Worm (Caenorhabditis elegans) whole organism, young adult: Measurements from ENCODE around the gene irk-1.

ENCODE experiments used
- B0261.1 ChIP-seq: sonication (generic microtip); optimal IDR thresholded peaks from 2 replicates; lab custom pipeline; 2016; ENCODE audit warnings: mild to moderate bottlenecking, missing genetic modification characterization, moderate library complexity, missing compliant biosample characterization
- C06A6.2 ChIP-seq: fragments of 200-800 bp; sonication (Bioruptor generic); conservative IDR thresholded peaks from 2 replicates; pipeline ENCODE4 v1.3.6; 2022; ENCODE audit warnings: missing genetic modification characterization, missing compliant biosample characterization
- C17E4.6 ChIP-seq: fragments of 200-800 bp; sonication (Bioruptor generic); IDR thresholded peaks from 2 replicates; pipeline ENCODE4 v1.3.6; 2022; ENCODE audit warnings: missing genetic modification reagents, missing genetic modification characterization, missing compliant biosample characterization
- D2030.7 ChIP-seq: fragments of 200-800 bp; sonication (Bioruptor generic); IDR thresholded peaks from 2 replicates; pipeline ENCODE4 v1.3.6; 2022; ENCODE audit warnings: missing genetic modification reagents, missing genetic modification characterization, missing compliant biosample characterization
- F23B12.7 ChIP-seq: sonication (generic microtip); optimal IDR thresholded peaks from 2 replicates; lab custom pipeline; 2017; ENCODE audit warnings: missing genetic modification characterization, mild to moderate bottlenecking, missing compliant biosample characterization, antibody characterized with exemption, moderate library complexity; ENCODE audit not compliant: insufficient read depth
- F39B2.1 ChIP-seq: fragments of 200-800 bp; sonication (Bioruptor generic); IDR thresholded peaks from 2 replicates; pipeline ENCODE4 v1.3.6; 2022; ENCODE audit warnings: missing genetic modification reagents, missing genetic modification characterization, missing compliant biosample characterization
- F49E8.2 ChIP-seq: sonication (generic microtip); optimal IDR thresholded peaks from 3 replicates; lab custom pipeline; 2017; ENCODE audit warnings: missing genetic modification characterization, mild to moderate bottlenecking, missing compliant biosample characterization, antibody characterized with exemption, moderate library complexity; ENCODE audit not compliant: insufficient read depth
- F55B11.4 ChIP-seq: sonication (generic microtip); optimal IDR thresholded peaks from 2 replicates; lab custom pipeline; 2016; ENCODE audit warnings: missing compliant biosample characterization, missing genetic modification characterization, borderline replicate concordance; ENCODE audit not compliant: insufficient read depth
- K11D2.4 ChIP-seq: fragments of 200-800 bp; sonication (Bioruptor generic); IDR thresholded peaks from 2 replicates; pipeline ENCODE4 v1.3.6; 2022; ENCODE audit warnings: missing genetic modification reagents, missing genetic modification characterization, missing compliant biosample characterization
- K12H6.12 ChIP-seq: fragments of 200-800 bp; sonication (Bioruptor generic); optimal IDR thresholded peaks from 2 replicates; lab custom pipeline; 2018; ENCODE audit warnings: mild to moderate bottlenecking, missing genetic modification characterization, missing compliant biosample characterization
- T26A5.8 ChIP-seq: sonication (generic microtip); optimal IDR thresholded peaks from 2 replicates; lab custom pipeline; 2016; ENCODE audit warnings: missing genetic modification characterization, missing compliant biosample characterization
- Y79H2A.3 ChIP-seq: fragments of 200-800 bp; sonication (Bioruptor generic); conservative IDR thresholded peaks from 2 replicates; pipeline ENCODE4 v1.3.6; 2022; ENCODE audit warnings: missing genetic modification reagents, missing genetic modification characterization, missing compliant biosample characterization
- Y95B8A.8 ChIP-seq: fragments of 200-800 bp; sonication (Bioruptor generic); IDR thresholded peaks from 2 replicates; pipeline ENCODE4 v1.3.6; 2022; ENCODE audit warnings: missing genetic modification reagents, missing genetic modification characterization, missing compliant biosample characterization
- atf-7 ChIP-seq: sonication (generic microtip); optimal IDR thresholded peaks from 2 replicates; lab custom pipeline; 2017; ENCODE audit warnings: mild to moderate bottlenecking, missing genetic modification characterization, missing compliant biosample characterization
- cebp-2 ChIP-seq: fragments of 200-800 bp; sonication (Bioruptor generic); IDR thresholded peaks from 2 replicates; pipeline ENCODE4 v1.3.6; 2022; ENCODE audit warnings: missing genetic modification characterization, missing compliant biosample characterization
- ceh-40 ChIP-seq: fragments of 200-800 bp; sonication (Bioruptor generic); IDR thresholded peaks from 2 replicates; pipeline ENCODE4 v1.3.6; 2022; ENCODE audit warnings: missing genetic modification characterization, missing compliant biosample characterization
- ceh-58 ChIP-seq: fragments of 200-800 bp; sonication (Bioruptor generic); IDR thresholded peaks from 2 replicates; pipeline ENCODE4 v1.3.6; 2022; ENCODE audit warnings: missing genetic modification characterization, missing compliant biosample characterization
- ceh-79 ChIP-seq: sonication (generic microtip); optimal IDR thresholded peaks from 2 replicates; lab custom pipeline; 2017; ENCODE audit warnings: mild to moderate bottlenecking, missing genetic modification characterization, missing compliant biosample characterization
- chd-7 ChIP-seq: sonication (generic microtip); optimal IDR thresholded peaks from 2 replicates; lab custom pipeline; 2016; ENCODE audit warnings: mild to moderate bottlenecking, missing genetic modification characterization, moderate library complexity, missing compliant biosample characterization
- dpff-1 ChIP-seq: sonication (generic microtip); optimal IDR thresholded peaks from 2 replicates; lab custom pipeline; 2017; ENCODE audit warnings: mild to moderate bottlenecking, missing genetic modification characterization, missing compliant biosample characterization
- efl-1 ChIP-seq: fragments of 150-350 bp; optimal IDR thresholded peaks from 2 replicates; lab custom pipeline; 2014; ENCODE audit warnings: missing biosample characterization, missing genetic modification reagents, missing genetic modification characterization
- egrh-3 ChIP-seq: fragments of 200-800 bp; sonication (Bioruptor generic); IDR thresholded peaks from 2 replicates; pipeline ENCODE4 v1.3.6; 2022; ENCODE audit warnings: missing genetic modification reagents, missing genetic modification characterization, missing compliant biosample characterization
- ets-4 ChIP-seq: fragments of 200-800 bp; sonication (Bioruptor generic); optimal IDR thresholded peaks from 2 replicates; lab custom pipeline; 2018; ENCODE audit warnings: mild to moderate bottlenecking, missing genetic modification characterization, missing compliant biosample characterization
- fkh-3 ChIP-seq: sonication (generic microtip); optimal IDR thresholded peaks from 2 replicates; lab custom pipeline; 2016; ENCODE audit warnings: mild to moderate bottlenecking, missing genetic modification characterization, missing compliant biosample characterization
- hlh-12 ChIP-seq: sonication (generic microtip); optimal IDR thresholded peaks from 2 replicates; lab custom pipeline; 2016; ENCODE audit warnings: missing genetic modification characterization, missing compliant biosample characterization
- hmg-20 ChIP-seq: fragments of 200-800 bp; sonication (Bioruptor generic); IDR thresholded peaks from 2 replicates; pipeline ENCODE4 v1.3.6; 2022; ENCODE audit warnings: missing genetic modification reagents, missing genetic modification characterization, missing compliant biosample characterization
- let-526 ChIP-seq: fragments of 200-800 bp; sonication (Bioruptor generic); IDR thresholded peaks from 2 replicates; pipeline ENCODE4 v1.3.6; 2022; ENCODE audit warnings: missing genetic modification reagents, missing genetic modification characterization, missing compliant biosample characterization
- let-607 ChIP-seq, 2 experiments: fragments of 200-800 bp in 1 of 2; sonication (Bioruptor generic) in 1 of 2; sonication (generic microtip) in 1 of 2; optimal IDR thresholded peaks; 2 replicates each; lab custom pipeline; 2016 to 2018; ENCODE audit warnings: mild to moderate bottlenecking in 2 of 2, missing compliant biosample characterization in 2 of 2, missing genetic modification characterization in 2 of 2, moderate library complexity in 2 of 2, missing genotype in 1 of 2
- lsy-27 ChIP-seq: sonication (generic microtip); optimal IDR thresholded peaks from 2 replicates; lab custom pipeline; 2017; ENCODE audit warnings: missing genetic modification characterization, mild to moderate bottlenecking, missing compliant biosample characterization, antibody characterized with exemption, missing genotype, borderline replicate concordance; ENCODE audit not compliant: insufficient read depth
- madf-3 ChIP-seq: fragments of 200-800 bp; sonication (Bioruptor generic); IDR thresholded peaks from 2 replicates; pipeline ENCODE4 v1.3.6; 2022; ENCODE audit warnings: missing genetic modification reagents, missing genetic modification characterization, missing compliant biosample characterization
- madf-6 ChIP-seq: fragments of 200-800 bp; sonication (Bioruptor generic); IDR thresholded peaks from 2 replicates; pipeline ENCODE4 v1.3.6; 2022; ENCODE audit warnings: missing genetic modification reagents, missing genetic modification characterization, missing compliant biosample characterization
- madf-8 ChIP-seq: fragments of 200-800 bp; sonication (Bioruptor generic); conservative IDR thresholded peaks from 2 replicates; pipeline ENCODE4 v1.3.6; 2022; ENCODE audit warnings: missing genetic modification reagents, missing genetic modification characterization, missing compliant biosample characterization
- mcd-1 ChIP-seq: fragments of 200-800 bp; sonication (Bioruptor generic); IDR thresholded peaks from 2 replicates; pipeline ENCODE4 v1.3.6; 2022; ENCODE audit warnings: missing genetic modification reagents, missing genetic modification characterization, missing compliant biosample characterization
- nfyb-1 ChIP-seq: fragments of 200-800 bp; sonication (Bioruptor generic); IDR thresholded peaks from 2 replicates; pipeline ENCODE4 v1.3.6; 2022; ENCODE audit warnings: missing genetic modification reagents, missing genetic modification characterization, missing compliant biosample characterization
- nhr-120 ChIP-seq: fragments of 200-800 bp; sonication (Bioruptor generic); IDR thresholded peaks from 2 replicates; pipeline ENCODE4 v1.3.6; 2022; ENCODE audit warnings: missing genetic modification characterization, missing compliant biosample characterization
- nhr-90 ChIP-seq: sonication (generic microtip); optimal IDR thresholded peaks from 2 replicates; lab custom pipeline; 2016; ENCODE audit warnings: missing genotype, mild to moderate bottlenecking, missing genetic modification characterization, missing compliant biosample characterization
- snpc-1.1 ChIP-seq: sonication (generic microtip); optimal IDR thresholded peaks from 2 replicates; lab custom pipeline; 2017; ENCODE audit warnings: missing genetic modification characterization, mild to moderate bottlenecking, missing compliant biosample characterization, antibody characterized with exemption, moderate library complexity, missing genotype, missing genetic modification reagents; ENCODE audit not compliant: insufficient read depth
- snpc-1.3 ChIP-seq: sonication (generic microtip); optimal IDR thresholded peaks from 2 replicates; lab custom pipeline; 2017; ENCODE audit warnings: missing genetic modification characterization, mild to moderate bottlenecking, missing compliant biosample characterization, antibody characterized with exemption, moderate library complexity, missing genotype, missing genetic modification reagents; ENCODE audit not compliant: insufficient read depth
- snpc-3.4 ChIP-seq: sonication (generic microtip); optimal IDR thresholded peaks from 2 replicates; lab custom pipeline; 2017; ENCODE audit warnings: missing genetic modification characterization, mild to moderate bottlenecking, missing compliant biosample characterization, antibody characterized with exemption, moderate library complexity, missing genotype, missing genetic modification reagents
- sptf-2 ChIP-seq: fragments of 200-800 bp; sonication (Bioruptor generic); optimal IDR thresholded peaks from 2 replicates; lab custom pipeline; 2018; ENCODE audit warnings: mild to moderate bottlenecking, missing genetic modification characterization, missing compliant biosample characterization
- tbp1 ChIP-seq: fragments of 200-800 bp; sonication (Bioruptor generic); optimal IDR thresholded peaks from 2 replicates; lab custom pipeline; 2018; ENCODE audit warnings: mild to moderate bottlenecking, missing genetic modification characterization, missing compliant biosample characterization
- unc-62 ChIP-seq: fragments of 150-350 bp; optimal IDR thresholded peaks from 2 replicates; lab custom pipeline; 2014; ENCODE audit warnings: missing biosample characterization, missing genetic modification reagents, missing genetic modification characterization
- zfh-2 ChIP-seq: fragments of 200-800 bp; sonication (Bioruptor generic); conservative IDR thresholded peaks from 2 replicates; pipeline ENCODE4 v1.3.6; 2022; ENCODE audit warnings: missing genetic modification reagents, missing genetic modification characterization, missing compliant biosample characterization
- zim-3 ChIP-seq: sonication (generic microtip); optimal IDR thresholded peaks from 2 replicates; lab custom pipeline; 2017; ENCODE audit warnings: mild to moderate bottlenecking, missing genetic modification characterization, moderate library complexity, missing compliant biosample characterization
- ztf-22 ChIP-seq: fragments of 200-800 bp; sonication (Bioruptor generic); optimal IDR thresholded peaks from 2 replicates; lab custom pipeline; 2018; ENCODE audit warnings: mild to moderate bottlenecking, missing genetic modification characterization, moderate library complexity, missing compliant biosample characterization
- ztf-26 ChIP-seq: sonication (generic microtip); optimal IDR thresholded peaks from 2 replicates; lab custom pipeline; 2017; ENCODE audit warnings: missing genetic modification characterization, missing compliant biosample characterization
- ztf-6 ChIP-seq: fragments of 200-800 bp; sonication (Bioruptor generic); IDR thresholded peaks from 2 replicates; pipeline ENCODE4 v1.3.6; 2022; ENCODE audit warnings: missing genetic modification reagents, missing genetic modification characterization, missing compliant biosample characterization

Gene irk-1

ce11 chrX:6749124-6749822 is 28.6 kb downstream of the irk-1 start:
- peak; percentile 13 to 82 for TF ChIP-seq let-607 (tag; optimal IDR thresholded peaks at IDR 0.05; lab: Kevin White, UChicago)
- peak; percentile 90 for TF ChIP-seq chd-7
- no peak for TF ChIP-seq cebp-2
- no peak for TF ChIP-seq ztf-6 (GFP tag; lab: Robert Waterston, UW)
- peak; percentile 79 for TF ChIP-seq atf-7 (tag; lab: Kevin White, UChicago)
- 0 out of 2 replicates have a peak, but pooled peaks have one; percentile 46 for TF ChIP-seq Y79H2A.3 (GFP tag; lab: Robert Waterston, UW)
- no peak for TF ChIP-seq zim-3 (tag; lab: Kevin White, UChicago)
- TF ChIP-seq tbp1 (GFP tag; lab: Kevin White, UChicago) = peak; percentile 55
- TF ChIP-seq F39B2.1 = no peak
- 0 out of 2 replicates have a peak, but pooled peaks have one; percentile 47 for TF ChIP-seq Y95B8A.8 (GFP tag; lab: Robert Waterston, UW)
- 0 out of 2 replicates have a peak, but pooled peaks have one; percentile 15 for TF ChIP-seq hmg-20
- no peak for TF ChIP-seq sptf-2 (GFP tag; lab: Kevin White, UChicago)
- TF ChIP-seq zfh-2 (GFP tag; lab: Robert Waterston, UW) = peak; percentile 64
- TF ChIP-seq ceh-58 = no peak
- TF ChIP-seq madf-3 (GFP tag; lab: Robert Waterston, UW) = no peak
- TF ChIP-seq snpc-1.3 (tag; lab: Kevin White, UChicago) = no peak
- TF ChIP-seq C06A6.2 (GFP tag; lab: Robert Waterston, UW) = peak; percentile 78; the same call in 1 of the 2 replicates
- no peak for TF ChIP-seq snpc-3.4 (tag; lab: Kevin White, UChicago)
- no peak for TF ChIP-seq T26A5.8
- no peak for TF ChIP-seq madf-8
- no peak for TF ChIP-seq B0261.1
- TF ChIP-seq mcd-1 (GFP tag; lab: Robert Waterston, UW) = peak; percentile 40; the same call in 1 of the 2 replicates
- peak; percentile 56 for TF ChIP-seq ztf-22 (GFP tag; lab: Kevin White, UChicago)
- TF ChIP-seq madf-6 (GFP tag; lab: Robert Waterston, UW) = no peak
- no peak for TF ChIP-seq ceh-40 (GFP tag; lab: Robert Waterston, UW)
- no peak for TF ChIP-seq snpc-1.1 (tag; lab: Kevin White, UChicago)
- no peak for TF ChIP-seq dpff-1 (tag; lab: Kevin White, UChicago)
- peak; percentile 88 for TF ChIP-seq nfyb-1
- no peak for TF ChIP-seq nhr-120
- no peak for TF ChIP-seq F23B12.7 (tag; lab: Kevin White, UChicago)
- TF ChIP-seq lsy-27 (tag; lab: Kevin White, UChicago) = no peak
- peak; percentile 74; the same call in 1 of the 2 replicates for TF ChIP-seq let-526 (GFP tag; lab: Robert Waterston, UW)
- no peak for TF ChIP-seq egrh-3 (GFP tag; lab: Robert Waterston, UW)
- no peak for TF ChIP-seq unc-62 (GFP tag; lab: Kevin White, UChicago)
- no peak for TF ChIP-seq F49E8.2 (tag; lab: Kevin White, UChicago)
- peak; percentile 39 for TF ChIP-seq ets-4 (GFP tag; lab: Kevin White, UChicago)
- TF ChIP-seq F55B11.4 = no peak
- TF ChIP-seq D2030.7 = no peak
- peak; percentile 73 for TF ChIP-seq nhr-90 (tag; lab: Kevin White, UChicago)
- TF ChIP-seq K12H6.12 (tag; lab: Kevin White, UChicago) = peak; percentile 8
- peak; percentile 89 for TF ChIP-seq ztf-26 (tag; lab: Kevin White, UChicago)
- TF ChIP-seq ceh-79 = no peak
- no peak for TF ChIP-seq fkh-3 (tag; lab: Kevin White, UChicago)
- TF ChIP-seq K11D2.4 (GFP tag; lab: Robert Waterston, UW) = peak; percentile 86
- no peak for TF ChIP-seq hlh-12
- TF ChIP-seq C17E4.6 (GFP tag; lab: Robert Waterston, UW) = no peak
- TF ChIP-seq efl-1 = no peak
